Worm (Caenorhabditis elegans) whole organism, L4 larva: Measurements from ENCODE around the gene B0303.4.
A peak's percentile ranks its signal among the peaks of the same experiment; 100 is the strongest.

Source experiments
- D1046.2 ChIP-seq: fragments of 200-800 bp; sonication (Bioruptor generic); IDR thresholded peaks from 2 replicates; pipeline ENCODE4 v1.3.6; 2022; ENCODE audit warnings: missing genetic modification characterization, missing compliant biosample characterization
- F26F4.8 ChIP-seq: fragments of 200-800 bp; sonication (Bioruptor generic); conservative IDR thresholded peaks from 2 replicates; pipeline ENCODE4 v1.3.6; 2022; ENCODE audit warnings: missing genetic modification characterization, missing compliant biosample characterization
- T20F7.1 ChIP-seq: fragments of 200-800 bp; sonication (Bioruptor generic); optimal IDR thresholded peaks from 2 replicates; lab custom pipeline; 2018; ENCODE audit warnings: mild to moderate bottlenecking, missing genetic modification characterization, missing compliant biosample characterization
- aha-1 ChIP-seq: fragments of 150-350 bp; peaks from one replicate; lab custom pipeline; 2014; ENCODE audit warnings: missing biosample characterization, missing genetic modification characterization
- attf-4 ChIP-seq: sonication (generic microtip); optimal IDR thresholded peaks from 3 replicates; lab custom pipeline; 2017; ENCODE audit warnings: missing biosample characterization, missing genetic modification characterization
- ceh-20 ChIP-seq: fragments of 200-800 bp; sonication (Bioruptor generic); IDR thresholded peaks from 2 replicates; pipeline ENCODE4 v1.3.6; 2022; ENCODE audit warnings: missing genetic modification reagents, missing genetic modification characterization, missing compliant biosample characterization
- ceh-44 ChIP-seq: fragments of 200-800 bp; sonication (Bioruptor generic); IDR thresholded peaks from 2 replicates; pipeline ENCODE4 v1.3.6; 2022; ENCODE audit warnings: missing genetic modification reagents, missing genetic modification characterization, missing compliant biosample characterization
- ctbp-1 ChIP-seq: fragments of 200-800 bp; sonication (Bioruptor generic); IDR thresholded peaks from 2 replicates; pipeline ENCODE4 v1.3.6; 2022; ENCODE audit warnings: missing genetic modification reagents, missing genetic modification characterization, missing compliant biosample characterization
- daf-12 ChIP-seq: fragments of 150-350 bp; optimal IDR thresholded peaks from 2 replicates; lab custom pipeline; 2014; ENCODE audit warnings: missing biosample characterization, missing genetic modification reagents, missing genetic modification characterization
- daf-16 ChIP-seq, 3 experiments: sonication (generic microtip); optimal IDR thresholded peaks; 2 replicates each; lab custom pipeline; 2016 to 2017; ENCODE audit warnings: missing genetic modification characterization in 3 of 3, missing genetic modification reagents in 3 of 3, mild to moderate bottlenecking in 2 of 3, missing compliant biosample characterization in 2 of 3, missing biosample characterization in 1 of 3, moderate library complexity in 1 of 3
- dmd-6 ChIP-seq: fragments of 200-800 bp; sonication (Bioruptor generic); IDR thresholded peaks from 2 replicates; pipeline ENCODE4 v1.3.6; 2022; ENCODE audit warnings: missing genetic modification reagents, missing genetic modification characterization, missing compliant biosample characterization
- duxl-1 ChIP-seq: sonication (generic microtip); optimal IDR thresholded peaks from 2 replicates; lab custom pipeline; 2016; ENCODE audit warnings: mild to moderate bottlenecking, missing genetic modification characterization, moderate library complexity, missing compliant biosample characterization; ENCODE audit not compliant: poor library complexity
- dve-1 ChIP-seq: sonication (generic microtip); optimal IDR thresholded peaks from 2 replicates; lab custom pipeline; 2017; ENCODE audit warnings: antibody characterized with exemption, mild to moderate bottlenecking, missing genetic modification characterization, missing compliant biosample characterization; ENCODE audit not compliant: insufficient read depth
- fkh-10 ChIP-seq: fragments of 150-350 bp; optimal IDR thresholded peaks from 2 replicates; lab custom pipeline; 2014; ENCODE audit warnings: missing biosample characterization, missing genetic modification reagents, missing genetic modification characterization
- gei-8 ChIP-seq: fragments of 200-800 bp; sonication (Bioruptor generic); optimal IDR thresholded peaks from 2 replicates; lab custom pipeline; 2018; ENCODE audit warnings: mild to moderate bottlenecking, missing genetic modification characterization, missing compliant biosample characterization
- hif-1 ChIP-seq, 2 experiments: sonication (generic microtip); optimal IDR thresholded peaks; 2 replicates each; lab custom pipeline; 2016 to 2017; ENCODE audit warnings: missing compliant biosample characterization in 2 of 2, missing genetic modification characterization in 2 of 2, missing genetic modification reagents in 2 of 2, missing genotype in 2 of 2, mild to moderate bottlenecking in 1 of 2
- hlh-11 ChIP-seq: fragments of 200-800 bp; sonication (Bioruptor generic); optimal IDR thresholded peaks from 2 replicates; lab custom pipeline; 2018; ENCODE audit warnings: mild to moderate bottlenecking, missing genetic modification characterization, missing compliant biosample characterization
- hlh-30 ChIP-seq: sonication (generic microtip); optimal IDR thresholded peaks from 2 replicates; lab custom pipeline; 2017; ENCODE audit warnings: antibody characterized with exemption, mild to moderate bottlenecking, missing genetic modification characterization, missing compliant biosample characterization; ENCODE audit not compliant: insufficient read depth
- lin-1 ChIP-seq: fragments of 200-800 bp; sonication (Bioruptor generic); IDR thresholded peaks from 2 replicates; pipeline ENCODE4 v1.3.6; 2022; ENCODE audit warnings: missing genetic modification reagents, missing genetic modification characterization, missing compliant biosample characterization
- lin-13 ChIP-seq: fragments of 150-350 bp; optimal IDR thresholded peaks from 2 replicates; lab custom pipeline; 2014; ENCODE audit warnings: missing biosample characterization, missing genetic modification reagents, missing genetic modification characterization
- lin-29 ChIP-seq: fragments of 200-800 bp; sonication (Bioruptor generic); IDR thresholded peaks from 2 replicates; pipeline ENCODE4 v1.3.6; 2022; ENCODE audit warnings: missing genetic modification reagents, missing genetic modification characterization, missing compliant biosample characterization
- lin-38 ChIP-seq: fragments of 200-800 bp; sonication (Bioruptor generic); IDR thresholded peaks from 2 replicates; pipeline ENCODE4 v1.3.6; 2022; ENCODE audit warnings: missing genetic modification reagents, missing genetic modification characterization, missing compliant biosample characterization
- lir-3 ChIP-seq: sonication (generic microtip); optimal IDR thresholded peaks from 2 replicates; lab custom pipeline; 2016; ENCODE audit warnings: mild to moderate bottlenecking, missing genetic modification characterization, missing compliant biosample characterization
- lsy-2 ChIP-seq, 2 experiments: fragments of 150-350 bp in 1 of 2; sonication (generic microtip) in 1 of 2; optimal IDR thresholded peaks; 2 replicates each; lab custom pipeline; 2014 to 2017; ENCODE audit warnings: missing biosample characterization in 2 of 2, missing genetic modification characterization in 2 of 2
- mdl-1 ChIP-seq, 2 experiments: fragments of 150-350 bp in 1 of 2; sonication (generic microtip) in 1 of 2; optimal IDR thresholded peaks; 2 replicates each; lab custom pipeline; 2014 to 2017; ENCODE audit warnings: missing biosample characterization in 2 of 2, missing genetic modification characterization in 2 of 2
- mep-1 ChIP-seq: fragments of 150-350 bp; sonication (generic microtip); optimal IDR thresholded peaks from 3 replicates; lab custom pipeline; 2014; ENCODE audit warnings: missing biosample characterization, missing genetic modification characterization
- mes-2 ChIP-seq: sonication (generic microtip); optimal IDR thresholded peaks from 2 replicates; lab custom pipeline; 2016; ENCODE audit warnings: missing genotype, mild to moderate bottlenecking, missing genetic modification characterization, missing compliant biosample characterization; ENCODE audit not compliant: poor library complexity, severe bottlenecking
- mxl-3 ChIP-seq: fragments of 200-800 bp; sonication (Bioruptor generic); optimal IDR thresholded peaks from 2 replicates; lab custom pipeline; 2018; ENCODE audit warnings: mild to moderate bottlenecking, missing genetic modification characterization, missing compliant biosample characterization
- nhr-102 ChIP-seq: sonication (generic microtip); optimal IDR thresholded peaks from 2 replicates; lab custom pipeline; 2016; ENCODE audit warnings: mild to moderate bottlenecking, missing genetic modification characterization, moderate library complexity, missing compliant biosample characterization
- nhr-11 ChIP-seq: fragments of 150-350 bp; optimal IDR thresholded peaks from 2 replicates; lab custom pipeline; 2014; ENCODE audit warnings: missing biosample characterization, missing genetic modification characterization
- nhr-28 ChIP-seq: fragments of 150-350 bp; optimal IDR thresholded peaks from 2 replicates; lab custom pipeline; 2014; ENCODE audit warnings: missing biosample characterization, missing genetic modification characterization
- nhr-41 ChIP-seq: fragments of 200-800 bp; sonication (Bioruptor generic); IDR thresholded peaks from 2 replicates; pipeline ENCODE4 v1.3.6; 2022; ENCODE audit warnings: missing genetic modification reagents, missing genetic modification characterization, missing compliant biosample characterization
- nhr-42 ChIP-seq: fragments of 200-800 bp; sonication (Bioruptor generic); IDR thresholded peaks from 2 replicates; pipeline ENCODE4 v1.3.6; 2022; ENCODE audit warnings: missing genetic modification characterization, missing compliant biosample characterization
- nhr-48 ChIP-seq: sonication (generic microtip); optimal IDR thresholded peaks from 2 replicates; lab custom pipeline; 2016; ENCODE audit warnings: mild to moderate bottlenecking, missing genetic modification characterization, missing compliant biosample characterization
- nhr-77 ChIP-seq: fragments of 150-350 bp; optimal IDR thresholded peaks from 2 replicates; lab custom pipeline; 2014; ENCODE audit warnings: missing biosample characterization, missing genetic modification characterization
- php-3 ChIP-seq: fragments of 200-800 bp; sonication (Bioruptor generic); IDR thresholded peaks from 2 replicates; pipeline ENCODE4 v1.3.6; 2022; ENCODE audit warnings: missing genetic modification reagents, missing genetic modification characterization, missing compliant biosample characterization
- pqm-1 ChIP-seq: sonication (generic microtip); optimal IDR thresholded peaks from 2 replicates; lab custom pipeline; 2017; ENCODE audit warnings: missing biosample characterization, missing genetic modification characterization
- rbr-2 ChIP-seq: sonication (generic microtip); optimal IDR thresholded peaks from 2 replicates; lab custom pipeline; 2016; ENCODE audit warnings: missing genotype, missing genetic modification characterization, missing compliant biosample characterization
- saeg-2 ChIP-seq: fragments of 200-800 bp; sonication (Bioruptor generic); IDR thresholded peaks from 2 replicates; pipeline ENCODE4 v1.3.6; 2022; ENCODE audit warnings: missing genetic modification reagents, missing genetic modification characterization, missing compliant biosample characterization
- tra-1 ChIP-seq: fragments of 200-800 bp; sonication (Bioruptor generic); IDR thresholded peaks from 2 replicates; pipeline ENCODE4 v1.3.6; 2022; ENCODE audit warnings: missing genetic modification reagents, missing genetic modification characterization, missing compliant biosample characterization
- unc-39 ChIP-seq: sonication (generic microtip); optimal IDR thresholded peaks from 2 replicates; lab custom pipeline; 2017; ENCODE audit warnings: missing biosample characterization, missing genetic modification characterization
- unc-62 ChIP-seq, 3 experiments: fragments of 150-350 bp in 1 of 3; sonication (generic microtip); optimal IDR thresholded peaks in 2 of 3; peaks in 1 of 3; 1 replicate in 1 of 3; 2 replicates in 2 of 3; lab custom pipeline; 2014 to 2017; ENCODE audit warnings: missing biosample characterization in 3 of 3, missing genetic modification characterization in 3 of 3, missing genetic modification reagents in 3 of 3, missing genotype in 1 of 3
- vab-7 ChIP-seq: fragments of 200-800 bp; sonication (Bioruptor generic); IDR thresholded peaks from 2 replicates; pipeline ENCODE4 v1.3.6; 2022; ENCODE audit warnings: missing genetic modification reagents, missing genetic modification characterization, missing compliant biosample characterization
- zag-1 ChIP-seq: fragments of 150-350 bp; optimal IDR thresholded peaks from 2 replicates; lab custom pipeline; 2014; ENCODE audit warnings: missing biosample characterization, missing genetic modification characterization
- zfp-3 ChIP-seq: fragments of 200-800 bp; sonication (Bioruptor generic); conservative IDR thresholded peaks from 2 replicates; pipeline ENCODE4 v1.3.6; 2022; ENCODE audit warnings: missing genetic modification reagents, missing genetic modification characterization, missing compliant biosample characterization

The B0303.4 gene

ce11 chrIII:8733667-8734066, 44.0 kb downstream of the B0303.4 start:
- TF ChIP-seq nhr-102 (tag; lab: Kevin White, UChicago), result peak; percentile 56
- peak; percentile 53 for TF ChIP-seq hlh-30 (tag; lab: Kevin White, UChicago)
- peak; percentile 3 for TF ChIP-seq mes-2
- TF ChIP-seq lin-38 (GFP tag; lab: Robert Waterston, UW), result peak; percentile 24; the same call in 1 of the 2 replicates
- no peak for TF ChIP-seq lin-13 (GFP tag; lab: Kevin White, UChicago)
- TF ChIP-seq daf-12 (tag; lab: Kevin White, UChicago), result no peak
- TF ChIP-seq daf-16 (GFP tag; optimal IDR thresholded peaks at IDR 0.05; lab: Kevin White, UChicago), result peak in 1 of 2 experiments; percentile 28
- TF ChIP-seq daf-16 (tag; optimal IDR thresholded peaks at IDR 0.05; lab: Kevin White, UChicago), result peak; percentile 52
- TF ChIP-seq tra-1 (GFP tag; lab: Robert Waterston, UW), result peak; percentile 64; the same call in 1 of the 2 replicates
- TF ChIP-seq lin-1, result peak; percentile 66
- no peak for TF ChIP-seq ceh-44 (GFP tag; lab: Robert Waterston, UW)
- TF ChIP-seq mdl-1 (tag; optimal IDR thresholded peaks at IDR 0.05; lab: Kevin White, UChicago), result peak in 1 of 2 experiments; percentile 75
- peak; percentile 10 for TF ChIP-seq nhr-77 (tag; lab: Kevin White, UChicago)
- no peak for TF ChIP-seq gei-8 (GFP tag; lab: Kevin White, UChicago)
- peak; percentile 88 for TF ChIP-seq pqm-1 (tag; lab: Kevin White, UChicago)
- TF ChIP-seq attf-4 (tag; lab: Kevin White, UChicago), result no peak
- TF ChIP-seq fkh-10, result no peak
- TF ChIP-seq php-3, result peak; percentile 72
- no peak for TF ChIP-seq D1046.2
- peak; percentile 8 for TF ChIP-seq aha-1 (tag; lab: Kevin White, UChicago)
- TF ChIP-seq hlh-11 (tag; lab: Kevin White, UChicago), result peak; percentile 62
- TF ChIP-seq ceh-20, result 0 out of 2 replicates have a peak, but pooled peaks have one; percentile 11
- TF ChIP-seq dmd-6 (GFP tag; lab: Robert Waterston, UW), result peak; percentile 91
- peak; percentile 1 for TF ChIP-seq T20F7.1 (GFP tag; lab: Kevin White, UChicago)
- no peak for TF ChIP-seq nhr-41 (GFP tag; lab: Robert Waterston, UW)
- no peak for TF ChIP-seq lir-3 (tag; lab: Kevin White, UChicago)
- TF ChIP-seq nhr-28, result peak; percentile 44
- TF ChIP-seq dve-1, result peak; percentile 94

- TF ChIP-seq nhr-48 (tag; lab: Kevin White, UChicago) (peak; percentile 66), lir-3 (tag; lab: Kevin White, UChicago) (no peak), mep-1 (peak; percentile 41), zfp-3 (GFP tag; lab: Robert Waterston, UW) (no peak), duxl-1 (tag; lab: Kevin White, UChicago) (no peak), lin-13 (GFP tag; lab: Kevin White, UChicago) (peak; percentile 7), daf-16 (GFP tag; optimal IDR thresholded peaks at IDR 0.05; lab: Kevin White, UChicago) (peak; percentile 12 to 92), daf-16 (tag; optimal IDR thresholded peaks at IDR 0.05; lab: Kevin White, UChicago) (peak; percentile 27), tra-1 (GFP tag; lab: Robert Waterston, UW) (peak; percentile 63; the same call in 1 of the 2 replicates), dve-1 (peak; percentile 47), hif-1 (tag; optimal IDR thresholded peaks at IDR 0.05; lab: Kevin White, UChicago) (peak in 1 of 2 experiments; percentile 34), mxl-3 (GFP tag; lab: Kevin White, UChicago) (peak; percentile 65), T20F7.1 (GFP tag; lab: Kevin White, UChicago) (peak; percentile 10), saeg-2 (0 out of 2 replicates have a peak, but pooled peaks have one; percentile 67), lin-29 (GFP tag; lab: Robert Waterston, UW) (no peak), unc-62 (GFP tag; optimal IDR thresholded peaks at IDR 0.05 in 1 of 2; lab: Kevin White, UChicago) (peak in 1 of 2 experiments; percentile 82), unc-62 (tag; optimal IDR thresholded peaks at IDR 0.05; lab: Kevin White, UChicago) (no peak), nhr-11 (tag; lab: Kevin White, UChicago) (peak; percentile 14), aha-1 (tag; lab: Kevin White, UChicago) (peak; percentile 87), gei-8 (GFP tag; lab: Kevin White, UChicago) (peak; percentile 5), zag-1 (no peak), vab-7 (GFP tag; lab: Robert Waterston, UW) (0 out of 2 replicates have a peak, but pooled peaks have one; percentile 19), ctbp-1 (GFP tag; lab: Robert Waterston, UW) (no peak), lsy-2 (tag; optimal IDR thresholded peaks at IDR 0.05; lab: Kevin White, UChicago) (no peak), hlh-30 (tag; lab: Kevin White, UChicago) (peak; percentile 78), rbr-2 (peak; percentile 24), dmd-6 (GFP tag; lab: Robert Waterston, UW) (peak; percentile 79), hlh-11 (tag; lab: Kevin White, UChicago) (peak; percentile 86), F26F4.8 (GFP tag; lab: Robert Waterston, UW) (no peak), mdl-1 (tag; optimal IDR thresholded peaks at IDR 0.05; lab: Kevin White, UChicago) (peak in 1 of 2 experiments; percentile 40), nhr-42 (GFP tag; lab: Robert Waterston, UW) (no peak), unc-39 (tag; lab: Kevin White, UChicago) (no peak)
Observed at ce11 chrIII:8734327-8734885, 44.8 kb downstream of the B0303.4 start.
